Fruit fly (Drosophila melanogaster) whole organism, embryonic: ENCODE data around the gene Jhbp14.

Experiments used
- Blimp-1 ChIP-seq: fragments of 200-800 bp; sonication (Bioruptor generic); optimal IDR thresholded peaks from 3 replicates; lab custom pipeline; 2018; ENCODE audit warnings: missing biosample characterization, missing genetic modification characterization, mild to moderate bottlenecking, moderate library complexity, missing genetic modification reagents
- Bteb2 ChIP-seq: fragments of 200-800 bp; sonication (Bioruptor generic); optimal IDR thresholded peaks from 2 replicates; lab custom pipeline; 2016; ENCODE audit warnings: missing biosample characterization, missing genetic modification characterization
- C15 ChIP-seq: fragments of 200-800 bp; sonication (Bioruptor generic); IDR thresholded peaks from 3 replicates; pipeline ENCODE4 v1.3.6; 2022; ENCODE audit warnings: missing biosample characterization, missing genetic modification characterization
- CG10147 ChIP-seq: fragments of 200-800 bp; sonication (Bioruptor generic); optimal IDR thresholded peaks from 2 replicates; lab custom pipeline; 2019; ENCODE audit warnings: missing biosample characterization, mild to moderate bottlenecking, missing genetic modification characterization, moderate library complexity
- CG10366 ChIP-seq: fragments of 200-800 bp; sonication (Bioruptor generic); IDR thresholded peaks from 2 replicates; pipeline ENCODE4 v1.3.6; 2022; ENCODE audit warnings: missing biosample characterization, missing genetic modification characterization
- CG12659 ChIP-seq: fragments of 200-800 bp; sonication (Bioruptor generic); optimal IDR thresholded peaks from 3 replicates; lab custom pipeline; 2017; ENCODE audit warnings: mild to moderate bottlenecking, missing biosample characterization, missing genetic modification reagents, missing genetic modification characterization
- CG12744 ChIP-seq: fragments of 200-800 bp; sonication (Bioruptor generic); optimal IDR thresholded peaks from 2 replicates; lab custom pipeline; 2016; ENCODE audit warnings: missing biosample characterization, missing genetic modification characterization
- CG13424 ChIP-seq: fragments of 200-800 bp; sonication (Bioruptor generic); optimal IDR thresholded peaks from 2 replicates; lab custom pipeline; 2019; ENCODE audit warnings: missing biosample characterization, mild to moderate bottlenecking, missing genetic modification characterization, moderate library complexity
- CG13624 ChIP-seq: fragments of 200-800 bp; sonication (Bioruptor generic); optimal IDR thresholded peaks from 2 replicates; lab custom pipeline; 2016; ENCODE audit warnings: missing biosample characterization, missing genetic modification characterization
- CG14441 ChIP-seq: fragments of 200-800 bp; sonication (Bioruptor generic); IDR thresholded peaks from 2 replicates; pipeline ENCODE4 v1.3.6; 2022; ENCODE audit warnings: missing biosample characterization, missing genetic modification characterization
- CG15073 ChIP-seq: fragments of 200-800 bp; sonication (Bioruptor generic); optimal IDR thresholded peaks from 2 replicates; lab custom pipeline; 2016; ENCODE audit warnings: missing biosample characterization, missing genetic modification characterization
- CG17359 ChIP-seq: fragments of 200-800 bp; sonication (Bioruptor generic); optimal IDR thresholded peaks from 3 replicates; lab custom pipeline; 2018; ENCODE audit warnings: missing biosample characterization, mild to moderate bottlenecking, missing genetic modification characterization, moderate library complexity
- CG17385 ChIP-seq: fragments of 200-800 bp; sonication (Bioruptor generic); optimal IDR thresholded peaks from 3 replicates; lab custom pipeline; 2018; ENCODE audit warnings: missing biosample characterization, mild to moderate bottlenecking, missing genetic modification characterization
- CG17802 ChIP-seq: fragments of 200-800 bp; sonication (Bioruptor generic); optimal IDR thresholded peaks from 2 replicates; lab custom pipeline; 2018; ENCODE audit warnings: missing biosample characterization, mild to moderate bottlenecking, missing genetic modification characterization, moderate library complexity
- CG18599 ChIP-seq: fragments of 200-800 bp; sonication (Bioruptor generic); optimal IDR thresholded peaks from 3 replicates; lab custom pipeline; 2017; ENCODE audit warnings: missing biosample characterization, missing genetic modification characterization, mild to moderate bottlenecking, moderate library complexity, missing genetic modification reagents
- CG2678 ChIP-seq: fragments of 200-800 bp; sonication (Bioruptor generic); optimal IDR thresholded peaks from 3 replicates; lab custom pipeline; 2019; ENCODE audit warnings: missing biosample characterization, mild to moderate bottlenecking, missing genetic modification characterization, moderate library complexity
- CG2889 ChIP-seq: fragments of 200-800 bp; sonication (Bioruptor generic); IDR thresholded peaks from 3 replicates; pipeline ENCODE4 v1.3.6; 2022; ENCODE audit warnings: missing biosample characterization, missing genetic modification characterization
- CG31388 ChIP-seq: fragments of 200-800 bp; sonication (Bioruptor generic); optimal IDR thresholded peaks from 2 replicates; lab custom pipeline; 2016; ENCODE audit warnings: missing biosample characterization, missing genetic modification characterization
- CG32772 ChIP-seq: fragments of 200-800 bp; sonication (Bioruptor generic); IDR thresholded peaks from 2 replicates; pipeline ENCODE4 v1.3.6; 2022; ENCODE audit warnings: missing biosample characterization, missing genetic modification characterization
- CG5180 ChIP-seq: fragments of 200-800 bp; sonication (Bioruptor generic); optimal IDR thresholded peaks from 3 replicates; lab custom pipeline; 2017; ENCODE audit warnings: missing biosample characterization, missing genetic modification characterization, mild to moderate bottlenecking, moderate library complexity, missing genetic modification reagents
- CG5953 ChIP-seq: fragments of 200-800 bp; sonication (Bioruptor generic); IDR thresholded peaks from 2 replicates; pipeline ENCODE4 v1.3.6; 2022; ENCODE audit warnings: missing biosample characterization, missing genetic modification characterization
- CG6689 ChIP-seq: fragments of 200-800 bp; sonication (Bioruptor generic); IDR thresholded peaks from 2 replicates; pipeline ENCODE4 v1.3.6; 2022; ENCODE audit warnings: missing biosample characterization, missing genetic modification characterization
- CG7786 ChIP-seq: fragments of 200-800 bp; sonication (Bioruptor generic); optimal IDR thresholded peaks from 2 replicates; lab custom pipeline; 2016; ENCODE audit warnings: missing biosample characterization, missing genetic modification characterization
- CG7928 ChIP-seq: fragments of 200-800 bp; sonication (Bioruptor generic); optimal IDR thresholded peaks from 2 replicates; lab custom pipeline; 2017; ENCODE audit warnings: missing biosample characterization, mild to moderate bottlenecking, missing genetic modification characterization
- CG7987 ChIP-seq: fragments of 200-800 bp; sonication (Bioruptor generic); optimal IDR thresholded peaks from 2 replicates; lab custom pipeline; 2018; ENCODE audit warnings: missing biosample characterization, mild to moderate bottlenecking, missing genetic modification characterization, moderate library complexity
- Doc3 ChIP-seq: fragments of 200-800 bp; sonication (Bioruptor generic); IDR thresholded peaks from 3 replicates; pipeline ENCODE4 v1.3.6; 2022; ENCODE audit warnings: missing biosample characterization, missing genetic modification characterization; ENCODE audit not compliant: partially characterized antibody
- H15 ChIP-seq: fragments of 200-800 bp; sonication (Bioruptor generic); IDR thresholded peaks from 3 replicates; pipeline ENCODE4 v1.3.6; 2022; ENCODE audit warnings: missing biosample characterization, missing genetic modification characterization
- HmgZ ChIP-seq: fragments of 200-800 bp; sonication (Bioruptor generic); optimal IDR thresholded peaks from 2 replicates; lab custom pipeline; 2018; ENCODE audit warnings: missing biosample characterization, mild to moderate bottlenecking, missing genetic modification characterization
- Myb ChIP-seq: fragments of 200-800 bp; sonication (Bioruptor generic); optimal IDR thresholded peaks from 2 replicates; lab custom pipeline; 2016; ENCODE audit warnings: missing biosample characterization, missing genetic modification characterization
- Opbp ChIP-seq: fragments of 200-800 bp; sonication (Bioruptor generic); IDR thresholded peaks from 3 replicates; pipeline ENCODE4 v1.3.6; 2022; ENCODE audit warnings: missing biosample characterization, missing genetic modification characterization; ENCODE audit not compliant: partially characterized antibody
- Rx ChIP-seq: fragments of 200-800 bp; sonication (Bioruptor generic); IDR thresholded peaks from 2 replicates; pipeline ENCODE4 v1.3.6; 2022; ENCODE audit warnings: missing biosample characterization, missing genetic modification characterization
- Sox100B ChIP-seq: fragments of 200-800 bp; sonication (Bioruptor generic); optimal IDR thresholded peaks from 3 replicates; lab custom pipeline; 2018; ENCODE audit warnings: missing biosample characterization, mild to moderate bottlenecking, missing genetic modification characterization
- ara ChIP-seq: fragments of 200-800 bp; sonication (Bioruptor generic); IDR thresholded peaks from 2 replicates; pipeline ENCODE4 v1.3.6; 2022; ENCODE audit warnings: missing biosample characterization, missing genetic modification characterization
- bcd ChIP-seq: fragments of 200-800 bp; sonication (Bioruptor generic); optimal IDR thresholded peaks from 2 replicates; lab custom pipeline; 2017; ENCODE audit warnings: missing biosample characterization, mild to moderate bottlenecking, missing genetic modification characterization
- cato ChIP-seq: fragments of 200-800 bp; sonication (Bioruptor generic); optimal IDR thresholded peaks from 2 replicates; lab custom pipeline; 2016; ENCODE audit warnings: missing biosample characterization, missing genetic modification characterization, borderline replicate concordance
- crp ChIP-seq, 2 experiments: fragments of 200-800 bp; sonication (Bioruptor generic); optimal IDR thresholded peaks; 2 replicates in 1 of 2; 3 replicates in 1 of 2; lab custom pipeline; 2017; ENCODE audit warnings: missing biosample characterization in 2 of 2, missing genetic modification characterization in 2 of 2, mild to moderate bottlenecking in 1 of 2, moderate library complexity in 1 of 2
- da ChIP-seq: fragments of 200-800 bp; sonication (Bioruptor generic); optimal IDR thresholded peaks from 2 replicates; lab custom pipeline; 2016; ENCODE audit warnings: missing biosample characterization, missing genetic modification characterization
- dati ChIP-seq: fragments of 200-800 bp; sonication (Bioruptor generic); IDR thresholded peaks from 2 replicates; pipeline ENCODE4 v1.3.6; 2022; ENCODE audit warnings: missing biosample characterization, missing genetic modification characterization
- disco-r ChIP-seq: fragments of 200-800 bp; sonication (Bioruptor generic); optimal IDR thresholded peaks from 2 replicates; lab custom pipeline; 2016; ENCODE audit warnings: missing biosample characterization, missing genetic modification characterization
- her ChIP-seq: fragments of 200-800 bp; sonication (Bioruptor generic); optimal IDR thresholded peaks from 2 replicates; lab custom pipeline; 2016; ENCODE audit warnings: missing biosample characterization, missing genetic modification characterization
- kah ChIP-seq: fragments of 200-800 bp; sonication (Bioruptor generic); optimal IDR thresholded peaks from 2 replicates; lab custom pipeline; 2018; ENCODE audit warnings: missing biosample characterization, mild to moderate bottlenecking, missing genetic modification characterization
- kni ChIP-seq: fragments of 200-800 bp; sonication (Bioruptor generic); optimal IDR thresholded peaks from 3 replicates; lab custom pipeline; 2017; ENCODE audit warnings: mild to moderate bottlenecking, missing biosample characterization, missing genetic modification reagents, missing genetic modification characterization
- lilli ChIP-seq: fragments of 200-800 bp; sonication (Bioruptor generic); optimal IDR thresholded peaks from 3 replicates; lab custom pipeline; 2016; ENCODE audit warnings: missing biosample characterization, missing genetic modification characterization
- pum ChIP-seq: fragments of 200-800 bp; sonication (Bioruptor generic); optimal IDR thresholded peaks from 2 replicates; lab custom pipeline; 2016; ENCODE audit warnings: missing biosample characterization, missing genetic modification characterization
- repo ChIP-seq: fragments of 200-800 bp; sonication (Bioruptor generic); optimal IDR thresholded peaks from 2 replicates; lab custom pipeline; 2016; ENCODE audit warnings: missing biosample characterization, missing genetic modification characterization
- tgo ChIP-seq: fragments of 200-800 bp; sonication (Bioruptor generic); IDR thresholded peaks from 3 replicates; pipeline ENCODE4 v1.3.6; 2022; ENCODE audit warnings: missing biosample characterization, missing genetic modification characterization
- trem ChIP-seq: fragments of 200-800 bp; optimal IDR thresholded peaks from 3 replicates; lab custom pipeline; 2019; ENCODE audit warnings: missing biosample characterization, mild to moderate bottlenecking, missing genetic modification characterization, moderate library complexity
- tx ChIP-seq: fragments of 200-800 bp; sonication (Bioruptor generic); optimal IDR thresholded peaks from 2 replicates; lab custom pipeline; 2016; ENCODE audit warnings: missing biosample characterization, missing genetic modification characterization
- wek ChIP-seq: fragments of 200-800 bp; sonication (Bioruptor generic); optimal IDR thresholded peaks from 3 replicates; lab custom pipeline; 2018; ENCODE audit warnings: missing biosample characterization, mild to moderate bottlenecking, missing genetic modification characterization, moderate library complexity

Gene Jhbp14

dm6 chr2L:13219281-13220092, 16.8 kb upstream of the Jhbp14 start, which contains the start of the genes CG9426 and mRF1 (continued):
- TF ChIP-seq kni (GFP tag; lab: Kevin White, UChicago) (peak; percentile 62), HmgZ (tag; lab: Kevin White, UChicago) (peak; percentile 37), kah (no peak), CG7786 (GFP tag; lab: Kevin White, UChicago) (no peak), CG12744 (GFP tag; lab: Kevin White, UChicago) (peak; percentile 14), CG15073 (GFP tag; lab: Kevin White, UChicago) (no peak), CG13624 (peak; percentile 40), CG13424 (tag; lab: Kevin White, UChicago) (no peak), Rx (no peak), C15 (GFP tag; lab: Robert Waterston, UW) (no peak), dati (GFP tag; lab: Robert Waterston, UW) (no peak), CG2889 (GFP tag; lab: Robert Waterston, UW) (no peak), crp (GFP tag; optimal IDR thresholded peaks at IDR 0.05; lab: Kevin White, UChicago) (peak in 1 of 2 experiments; percentile 1), Sox100B (GFP tag; lab: Kevin White, UChicago) (no peak), her (peak; percentile 22), Myb (GFP tag; lab: Kevin White, UChicago) (peak; percentile 17), wek (GFP tag; lab: Kevin White, UChicago) (no peak), Doc3 (GFP tag; lab: Robert Waterston, UW) (peak; percentile 93), pum (no peak), lilli (GFP tag; lab: Kevin White, UChicago) (peak; percentile 62), CG32772 (GFP tag; lab: Robert Waterston, UW) (no peak), bcd (GFP tag; lab: Kevin White, UChicago) (no peak), CG10366 (GFP tag; lab: Robert Waterston, UW) (no peak), Bteb2 (peak; percentile 21), CG12659 (GFP tag; lab: Kevin White, UChicago) (peak; percentile 63), CG10147 (GFP tag; lab: Kevin White, UChicago) (no peak), Opbp (GFP tag; lab: Robert Waterston, UW) (peak; percentile 97), CG17359 (tag; lab: Kevin White, UChicago) (peak; percentile 20), Blimp-1 (GFP tag; lab: Kevin White, UChicago) (no peak), CG7987 (GFP tag; lab: Kevin White, UChicago) (peak; percentile 37), CG17385 (GFP tag; lab: Kevin White, UChicago) (peak; percentile 7), CG5953 (no peak), tx (GFP tag; lab: Kevin White, UChicago) (peak; percentile 10), CG14441 (GFP tag; lab: Robert Waterston, UW) (peak; percentile 22; the same call in 1 of the 2 replicates), trem (tag; lab: Kevin White, UChicago) (peak; percentile 77), tgo (GFP tag; lab: Robert Waterston, UW) (no peak), repo (GFP tag; lab: Kevin White, UChicago) (no peak), CG5180 (GFP tag; lab: Kevin White, UChicago) (no peak), CG18599 (no peak), da (no peak), H15 (GFP tag; lab: Robert Waterston, UW) (no peak), CG7928 (GFP tag; lab: Kevin White, UChicago) (no peak), CG31388 (GFP tag; lab: Kevin White, UChicago) (no peak), cato (GFP tag; lab: Kevin White, UChicago) (no peak), CG2678 (tag; lab: Kevin White, UChicago) (no peak), ara (GFP tag; lab: Robert Waterston, UW) (no peak), disco-r (GFP tag; lab: Kevin White, UChicago) (no peak), CG6689 (no peak), CG17802 (no peak)
